Fruit fly (Drosophila melanogaster): ENCODE data around the gene Arl5.

Gene Arl5

DNA sequence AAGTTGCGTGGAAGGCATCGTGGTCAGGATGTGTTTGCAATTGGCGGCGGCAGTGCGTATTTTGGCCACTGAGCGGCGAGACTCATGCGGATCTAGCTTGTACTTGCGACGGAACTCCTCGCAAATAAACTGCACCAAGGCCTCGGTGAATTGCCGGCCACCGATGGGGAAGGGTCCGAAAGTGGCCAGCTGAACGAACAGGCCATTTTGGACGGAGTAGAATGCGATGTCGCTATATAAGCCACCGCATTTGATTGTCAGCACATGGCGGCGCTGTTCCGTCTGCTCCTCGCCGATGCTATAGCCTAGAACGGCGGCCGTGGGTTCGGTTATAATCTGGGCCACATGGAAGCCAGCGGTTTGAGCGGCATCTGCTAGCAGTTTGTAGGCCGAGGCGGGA is 45.5 kb upstream of the Arl5 start:
- TF ChIP-seq Hr83 (GFP tag; optimal IDR thresholded peaks at IDR 0.05; ENCODE audit: poor library complexity, severe bottlenecking) (no peak), CG32264 (GFP tag; optimal IDR thresholded peaks at IDR 0.05) (no peak), h (GFP tag; optimal IDR thresholded peaks at IDR 0.05) (no peak), Hr78 (GFP tag; optimal IDR thresholded peaks at IDR 0.05) (no peak)

DNA sequence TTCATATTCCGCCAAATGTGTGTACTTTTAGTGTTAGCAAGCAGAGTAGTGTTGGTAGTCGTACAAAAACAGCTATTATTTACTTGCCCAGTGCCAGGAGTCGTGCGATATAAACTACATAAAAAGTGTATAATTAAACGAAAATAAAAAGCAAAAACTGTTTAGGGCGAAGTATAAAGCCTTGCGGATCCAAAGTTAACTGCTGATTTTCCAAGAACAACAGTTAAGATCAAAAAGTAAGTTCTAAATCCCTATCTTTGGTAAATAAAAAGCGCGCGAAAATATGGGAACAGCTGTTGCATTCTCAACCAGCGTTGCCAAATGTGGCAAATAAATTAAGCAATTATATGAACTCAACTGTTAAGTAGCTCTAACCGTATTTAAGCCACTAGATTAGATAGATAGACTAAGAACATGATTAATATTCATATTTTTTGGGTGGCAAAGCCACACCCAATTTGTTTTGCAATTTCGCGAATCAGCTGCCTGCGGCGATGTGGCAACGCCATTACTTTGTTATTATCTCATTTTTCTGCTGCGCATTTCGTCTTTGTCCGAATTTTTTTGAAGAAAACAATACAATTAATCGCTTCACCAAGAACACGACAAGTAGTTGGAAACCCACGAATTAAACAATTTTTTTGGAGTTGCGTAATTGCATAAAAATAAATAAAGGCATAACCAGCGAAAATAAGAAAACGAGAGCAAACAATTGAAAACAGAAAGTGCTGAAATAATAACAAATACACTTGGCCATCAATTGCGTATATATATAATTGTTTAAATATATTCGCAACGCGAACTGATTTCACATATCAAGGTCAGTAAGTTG is 40.8 kb upstream of the Arl5 start, which contains the start of the genes Prim1 and CG7083:
Gene Prim1, plus strand, starts transcription at position 51 of the 832 bp plus-strand sequence.
Gene CG7083, plus strand, starts transcription at position 522 of the 832 bp plus-strand sequence.
- TF ChIP-seq Hr83 (GFP tag; optimal IDR thresholded peaks at IDR 0.05; ENCODE audit: poor library complexity, severe bottlenecking) (peak; percentile 21), dsf (GFP tag; optimal IDR thresholded peaks at IDR 0.05; ENCODE audit: borderline replicate concordance) (peak; percentile 60), CrebA (GFP tag; optimal IDR thresholded peaks at IDR 0.05; ENCODE audit: borderline replicate concordance) (no peak), usp (GFP tag; optimal IDR thresholded peaks at IDR 0.05) (no peak), Myc (optimal IDR thresholded peaks at IDR 0.05) (peak; percentile 21), jim (GFP tag; optimal IDR thresholded peaks at IDR 0.05) (no peak), GATAd (GFP tag; optimal IDR thresholded peaks at IDR 0.05) (peak; percentile 38), Vsx2 (GFP tag; optimal IDR thresholded peaks at IDR 0.05; ENCODE audit: partially characterized antibody) (no peak), Abd-B (GFP tag; optimal IDR thresholded peaks at IDR 0.05) (no peak), foxo (GFP tag; optimal IDR thresholded peaks at IDR 0.05) (peak in 1 of 2 experiments; percentile 66), sv (GFP tag; optimal IDR thresholded peaks at IDR 0.05) (peak; percentile 42), brk (GFP tag; optimal IDR thresholded peaks at IDR 0.05) (no peak), HLH106 (tag; optimal IDR thresholded peaks at IDR 0.05) (peak; percentile 67), Hr78 (GFP tag; optimal IDR thresholded peaks at IDR 0.05) (no peak), woc (GFP tag; optimal IDR thresholded peaks at IDR 0.05) (peak; percentile 47), pan (optimal IDR thresholded peaks at IDR 0.05) (no peak), Dfd (GFP tag; optimal IDR thresholded peaks at IDR 0.05) (no peak), rgr (GFP tag; optimal IDR thresholded peaks at IDR 0.05) (peak; percentile 72), CG9705 (GFP tag; optimal IDR thresholded peaks at IDR 0.05) (peak; percentile 55), CG32264 (GFP tag; optimal IDR thresholded peaks at IDR 0.05) (no peak), dl (GFP tag; optimal IDR thresholded peaks at IDR 0.05; ENCODE audit: insufficient read depth in 1 of 2, partially characterized antibody in 2 of 2) (no peak), h (GFP tag; optimal IDR thresholded peaks at IDR 0.05) (peak; percentile 75), br (GFP tag; optimal IDR thresholded peaks at IDR 0.05) (peak; percentile 71), OdsH (GFP tag; optimal IDR thresholded peaks at IDR 0.05) (peak; percentile 61), sage (GFP tag; optimal IDR thresholded peaks at IDR 0.05) (peak; percentile 34), ey (GFP tag; optimal IDR thresholded peaks at IDR 0.05) (peak; percentile 65), N (GFP tag; optimal IDR thresholded peaks at IDR 0.05) (no peak), Jra (GFP tag; optimal IDR thresholded peaks at IDR 0.05) (peak; percentile 34), Dif (GFP tag; optimal IDR thresholded peaks at IDR 0.05; ENCODE audit: partially characterized antibody) (no peak), fru (GFP tag; optimal IDR thresholded peaks at IDR 0.05) (peak; percentile 83), dmrt93B (GFP tag; optimal IDR thresholded peaks at IDR 0.05) (no peak), psq (GFP tag; optimal IDR thresholded peaks at IDR 0.05) (peak; percentile 49), Hnf4 (GFP tag; optimal IDR thresholded peaks at IDR 0.05) (peak; percentile 67), Rel (GFP tag; optimal IDR thresholded peaks at IDR 0.05) (no peak), Rel (tag; optimal IDR thresholded peaks at IDR 0.05) (peak; percentile 96), Mio (GFP tag; optimal IDR thresholded peaks at IDR 0.05) (no peak), lola (GFP tag; optimal IDR thresholded peaks at IDR 0.05) (no peak), tai (GFP tag; optimal IDR thresholded peaks at IDR 0.05) (no peak), Sp1 (GFP tag; optimal IDR thresholded peaks at IDR 0.05) (peak; percentile 43)

Measured in whole organism, wandering third instar larva.